Worm (Caenorhabditis elegans): ENCODE measurements around the gene scrm-8.
"Not testable (repeated sequence)": the region's sequence is repeated elsewhere in the genome, so short reads cannot be mapped to it uniquely, and the experiment has no call there.

The scrm-8 gene

ce11 chrIV:4142986-4143385 is 21.5 kb upstream of the scrm-8 start, which contains the start of gene F49F1.12:
F49F1.12 (minus strand) TSS chrIV:4143086.
- TF ChIP-seq T22C8.4 (GFP tag; IDR thresholded peaks at IDR 0.05); ref-1 (GFP tag; conservative IDR thresholded peaks at IDR 0.05); flt-1 (GFP tag; IDR thresholded peaks at IDR 0.05): not testable (repeated sequence)

DNA sequence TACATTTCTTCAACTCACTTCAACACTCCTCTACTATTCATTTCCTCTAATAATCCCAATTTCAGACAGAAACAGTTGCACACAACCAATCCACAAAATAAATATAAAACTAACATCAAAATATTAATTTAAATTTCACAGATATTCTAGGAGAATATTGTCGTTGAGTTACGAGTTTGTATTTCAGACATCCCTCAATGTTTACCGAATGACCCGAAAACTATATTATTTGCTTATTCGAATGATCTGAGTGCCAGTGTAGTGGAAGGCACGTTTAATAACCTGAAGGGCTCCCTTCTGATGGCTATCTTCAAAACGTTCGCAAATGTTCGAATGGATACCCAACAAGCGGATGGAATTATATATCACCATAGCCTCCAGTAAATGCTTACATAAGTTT is 19.7 kb upstream of the scrm-8 start, which contains the start of gene R07C12.3:
Gene R07C12.3, plus strand, starts transcription at position 301 of the 400 bp plus-strand sequence.
- no peak for TF ChIP-seq cog-1 (tag; optimal IDR thresholded peaks at IDR 0.05)
- TF ChIP-seq tab-1 (GFP tag; IDR thresholded peaks at IDR 0.05), result no peak
- no peak for TF ChIP-seq T22C8.4 (GFP tag; IDR thresholded peaks at IDR 0.05)
- no peak for TF ChIP-seq ztf-23 (GFP tag; IDR thresholded peaks at IDR 0.05)
- no peak for TF ChIP-seq med-1 (GFP tag; optimal IDR thresholded peaks at IDR 0.05; ENCODE audit: insufficient read depth)
- TF ChIP-seq ztf-29 (GFP tag; IDR thresholded peaks at IDR 0.05), result no peak
- TF ChIP-seq ref-1 (GFP tag; conservative IDR thresholded peaks at IDR 0.05), result no peak
- no peak for TF ChIP-seq flt-1 (GFP tag; IDR thresholded peaks at IDR 0.05)
- TF ChIP-seq klf-2 (GFP tag; conservative IDR thresholded peaks at IDR 0.05), result no peak

ce11 chrIV:4147891-4148290 is 16.6 kb upstream of the scrm-8 start:
- no peak for TF ChIP-seq med-1 (GFP tag; optimal IDR thresholded peaks at IDR 0.05; ENCODE audit: insufficient read depth)
- no peak for TF ChIP-seq ref-1 (GFP tag; conservative IDR thresholded peaks at IDR 0.05)
- no peak for TF ChIP-seq ztf-23 (GFP tag; IDR thresholded peaks at IDR 0.05)
- no peak for TF ChIP-seq flt-1 (GFP tag; IDR thresholded peaks at IDR 0.05)
- no peak for TF ChIP-seq cog-1 (tag; optimal IDR thresholded peaks at IDR 0.05)
- TF ChIP-seq tab-1 (GFP tag; IDR thresholded peaks at IDR 0.05), result no peak
- TF ChIP-seq T22C8.4 (GFP tag; IDR thresholded peaks at IDR 0.05), result no peak
- no peak for TF ChIP-seq klf-2 (GFP tag; conservative IDR thresholded peaks at IDR 0.05)
- TF ChIP-seq ztf-29 (GFP tag; IDR thresholded peaks at IDR 0.05), result no peak

DNA sequence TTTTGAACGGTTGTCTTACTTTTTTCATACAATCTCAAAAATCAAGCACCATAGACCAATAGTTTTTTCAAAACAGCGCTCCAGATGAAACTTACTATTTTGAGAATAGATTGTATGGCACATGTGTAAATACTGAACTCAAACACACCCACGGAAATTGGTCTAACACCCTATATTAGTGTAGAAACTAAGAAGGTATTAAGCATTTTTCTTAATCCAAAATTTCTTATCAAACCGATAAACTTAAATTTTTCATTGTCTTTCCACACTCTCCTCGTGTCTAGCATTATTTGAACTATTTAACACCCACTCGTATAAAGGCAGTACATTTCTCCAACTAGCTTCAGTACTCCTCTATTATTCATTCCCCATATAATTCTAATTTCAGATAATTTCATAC is 14.4 kb upstream of the scrm-8 start:
- TF ChIP-seq cog-1 (tag; optimal IDR thresholded peaks at IDR 0.05), result no peak

DNA sequence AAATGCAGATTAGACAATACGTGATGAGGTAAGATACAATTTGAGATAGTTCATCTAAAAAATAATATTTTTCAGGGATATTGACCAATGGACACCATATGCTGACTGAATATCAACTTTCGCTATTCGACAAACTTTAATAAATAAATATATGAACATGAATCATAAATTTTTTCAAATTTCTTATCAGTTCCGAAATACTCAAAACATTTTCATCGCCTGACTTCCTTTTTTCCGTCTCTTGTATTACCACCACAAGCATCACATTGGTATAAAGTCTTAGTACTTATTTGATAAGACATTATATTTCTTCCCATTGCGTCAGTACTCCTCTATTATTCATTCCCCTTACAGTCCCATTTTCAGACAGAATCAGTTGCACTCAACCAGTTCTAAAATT is 12.3 kb upstream of the scrm-8 start, which contains the start of the genes K08D10.10 and R07C12.1:
Gene K08D10.10, plus strand, starts transcription at position 93 of the 400 bp plus-strand sequence.
Gene R07C12.1, plus strand, starts transcription at position 314 of the 400 bp plus-strand sequence.
- TF ChIP-seq klf-2 (GFP tag; conservative IDR thresholded peaks at IDR 0.05), result no peak

DNA sequence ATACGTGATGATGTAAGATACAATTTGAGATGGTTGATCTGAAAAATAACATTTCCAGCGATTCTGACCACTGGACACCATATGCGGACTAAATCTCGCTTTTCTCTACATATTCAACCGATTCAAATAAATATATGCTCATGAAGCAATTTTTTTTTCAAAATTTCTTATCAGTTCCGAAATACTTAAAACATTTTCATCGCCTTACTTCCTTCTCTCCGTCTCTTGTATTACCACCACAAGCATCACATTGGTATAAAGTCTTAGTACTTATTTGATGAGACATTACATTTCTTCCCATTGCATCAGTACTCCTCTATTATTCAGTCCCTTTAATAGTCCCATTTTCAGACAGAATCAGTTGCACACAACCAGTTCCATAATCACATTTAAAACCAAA is 9.9 kb upstream of the scrm-8 start, which contains the start of gene K08D10.14:
Gene K08D10.14, plus strand, starts transcription at position 301 of the 400 bp plus-strand sequence.
- TF ChIP-seq tab-1 (GFP tag; IDR thresholded peaks at IDR 0.05), result no peak
- TF ChIP-seq ztf-23 (GFP tag; IDR thresholded peaks at IDR 0.05), result no peak
- no peak for TF ChIP-seq flt-1 (GFP tag; IDR thresholded peaks at IDR 0.05)
- TF ChIP-seq cog-1 (tag; optimal IDR thresholded peaks at IDR 0.05), result no peak
- no peak for TF ChIP-seq klf-2 (GFP tag; conservative IDR thresholded peaks at IDR 0.05)
- no peak for TF ChIP-seq ref-1 (GFP tag; conservative IDR thresholded peaks at IDR 0.05)
- no peak for TF ChIP-seq med-1 (GFP tag; optimal IDR thresholded peaks at IDR 0.05; ENCODE audit: insufficient read depth)
- no peak for TF ChIP-seq T22C8.4 (GFP tag; IDR thresholded peaks at IDR 0.05)
- no peak for TF ChIP-seq ztf-29 (GFP tag; IDR thresholded peaks at IDR 0.05)

ce11 chrIV:4162121-4162520 is 2.4 kb upstream of the scrm-8 start, which contains the start of gene scrm-5:
scrm-5 (plus strand) TSS chrIV:4162421.
- no peak for TF ChIP-seq cog-1 (tag; optimal IDR thresholded peaks at IDR 0.05)

DNA sequence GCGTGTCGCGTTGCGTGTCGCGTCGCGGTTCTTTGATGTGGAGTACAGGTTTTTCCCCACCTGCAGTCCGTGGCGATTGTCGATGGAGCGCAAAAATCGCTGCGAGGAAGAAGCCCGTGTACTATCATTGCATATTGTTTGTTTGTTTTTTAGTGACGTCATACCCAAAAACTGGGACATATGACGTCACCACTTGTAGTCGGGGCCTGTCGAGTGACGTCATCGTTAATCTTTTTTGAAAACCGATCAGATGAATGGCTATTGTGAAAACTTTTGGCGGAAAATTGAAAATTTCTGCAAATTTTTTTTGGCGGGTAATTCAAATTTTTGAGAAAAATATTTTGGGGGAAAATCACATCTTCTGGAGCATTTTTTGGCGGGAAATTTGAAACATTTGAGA is 2.8 kb downstream of the scrm-8 start:
- TF ChIP-seq cog-1 (tag; optimal IDR thresholded peaks at IDR 0.05) (no peak), ztf-23 (GFP tag; IDR thresholded peaks at IDR 0.05) (no peak), T22C8.4 (GFP tag; IDR thresholded peaks at IDR 0.05) (no peak), klf-2 (GFP tag; conservative IDR thresholded peaks at IDR 0.05) (no peak), med-1 (GFP tag; optimal IDR thresholded peaks at IDR 0.05; ENCODE audit: insufficient read depth) (no peak), tab-1 (GFP tag; IDR thresholded peaks at IDR 0.05) (no peak), ztf-29 (GFP tag; IDR thresholded peaks at IDR 0.05) (no peak), ref-1 (GFP tag; conservative IDR thresholded peaks at IDR 0.05) (no peak), flt-1 (GFP tag; IDR thresholded peaks at IDR 0.05) (no peak)

ce11 chrIV:4171531-4172163 is 7.2 kb downstream of the scrm-8 start, which contains the start of the genes K08D10.13 and rnp-2:
K08D10.13 (minus strand) TSS chrIV:4171581.
rnp-2 (plus strand) TSS chrIV:4172076.
- TF ChIP-seq klf-2 (GFP tag; conservative IDR thresholded peaks at IDR 0.05), result no peak
- TF ChIP-seq ztf-23 (GFP tag; IDR thresholded peaks at IDR 0.05), result 0 out of 2 replicates have a peak, but pooled peaks have one; percentile 11
- TF ChIP-seq flt-1 (GFP tag; IDR thresholded peaks at IDR 0.05), result peak; percentile 53; the same call in 1 of the 2 replicates

DNA sequence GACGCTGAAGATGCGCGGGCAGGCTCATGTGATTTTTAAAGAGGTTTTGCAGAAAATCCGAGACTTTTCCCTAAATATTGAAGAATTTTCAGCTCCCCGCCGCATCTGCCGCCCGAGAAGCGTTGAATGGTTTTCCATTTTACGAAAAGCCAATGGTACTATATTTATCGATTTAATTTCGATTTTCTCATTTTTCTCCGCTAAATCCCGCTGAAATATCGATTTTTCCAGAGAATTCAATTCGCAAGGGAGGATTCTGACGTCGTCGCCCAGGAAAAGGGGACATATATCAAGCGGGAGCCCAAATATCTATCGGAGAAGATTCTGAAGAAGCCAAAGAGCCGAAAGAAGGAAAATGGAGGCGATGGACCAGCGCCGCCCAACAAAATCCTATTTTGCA is 7.8 kb downstream of the scrm-8 start:
- no peak for TF ChIP-seq ref-1 (GFP tag; conservative IDR thresholded peaks at IDR 0.05)
- peak; percentile 54 for TF ChIP-seq T22C8.4 (GFP tag; IDR thresholded peaks at IDR 0.05)
- no peak for TF ChIP-seq ztf-23 (GFP tag; IDR thresholded peaks at IDR 0.05)

DNA sequence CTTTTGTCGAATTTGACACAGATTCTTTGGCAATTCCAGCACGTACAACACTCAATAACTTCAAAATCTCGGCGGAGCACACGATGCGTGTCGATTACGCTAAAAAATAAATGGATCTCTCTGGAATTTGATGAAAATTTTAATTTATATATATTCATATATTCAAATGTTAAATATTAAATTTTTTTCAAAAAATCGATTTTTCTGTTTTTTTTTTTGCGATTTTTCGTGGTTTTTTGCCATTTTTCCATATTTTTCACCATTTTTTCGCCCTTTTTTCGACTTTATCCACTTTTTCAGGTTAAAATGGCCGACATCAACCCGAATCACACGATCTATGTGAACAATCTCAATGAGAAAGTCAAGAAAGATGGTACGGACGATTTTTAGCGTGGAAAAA is 9.3 kb downstream of the scrm-8 start, which contains the start of gene rnp-3:
Gene rnp-3, plus strand, starts transcription at position 301 of the 400 bp plus-strand sequence.
- TF ChIP-seq klf-2 (GFP tag; conservative IDR thresholded peaks at IDR 0.05) (no peak), cog-1 (tag; optimal IDR thresholded peaks at IDR 0.05) (no peak), flt-1 (GFP tag; IDR thresholded peaks at IDR 0.05) (no peak), tab-1 (GFP tag; IDR thresholded peaks at IDR 0.05) (no peak), ztf-29 (GFP tag; IDR thresholded peaks at IDR 0.05) (no peak), ztf-23 (GFP tag; IDR thresholded peaks at IDR 0.05) (no peak), T22C8.4 (GFP tag; IDR thresholded peaks at IDR 0.05) (no peak), med-1 (GFP tag; optimal IDR thresholded peaks at IDR 0.05; ENCODE audit: insufficient read depth) (no peak), ref-1 (GFP tag; conservative IDR thresholded peaks at IDR 0.05) (no peak)
